Fruit fly (Drosophila melanogaster) whole organism, embryonic: ENCODE results near the gene CG7275.

Experiments used
- Atf3 ChIP-seq: fragments of 200-800 bp; sonication (Bioruptor generic); optimal IDR thresholded peaks from 3 replicates; lab custom pipeline; 2016; ENCODE audit warnings: missing biosample characterization, missing genetic modification characterization
- Awh ChIP-seq: fragments of 200-800 bp; sonication (Bioruptor generic); IDR thresholded peaks from 2 replicates; pipeline ENCODE4, ENCODE4 v1.3.6; 2022; ENCODE audit warnings: missing biosample characterization, missing genetic modification characterization
- CG10147 ChIP-seq: fragments of 200-800 bp; sonication (Bioruptor generic); optimal IDR thresholded peaks from 2 replicates; lab custom pipeline; 2019; ENCODE audit warnings: missing biosample characterization, mild to moderate bottlenecking, missing genetic modification characterization, moderate library complexity
- CG11504 ChIP-seq: fragments of 200-800 bp; sonication (Bioruptor generic); optimal IDR thresholded peaks from 3 replicates; lab custom pipeline; 2019; ENCODE audit warnings: missing biosample characterization, mild to moderate bottlenecking, missing genetic modification characterization, moderate library complexity
- CG11560 ChIP-seq: fragments of 200-800 bp; sonication (Bioruptor generic); IDR thresholded peaks from 3 replicates; pipeline ENCODE4 v1.3.6; 2022; ENCODE audit warnings: missing biosample characterization, missing genetic modification characterization
- CG2889 ChIP-seq: fragments of 200-800 bp; sonication (Bioruptor generic); IDR thresholded peaks from 3 replicates; pipeline ENCODE4 v1.3.6; 2022; ENCODE audit warnings: missing biosample characterization, missing genetic modification characterization
- CG31224 ChIP-seq: fragments of 200-800 bp; sonication (Bioruptor generic); IDR thresholded peaks from 2 replicates; pipeline ENCODE4 v1.3.6; 2022; ENCODE audit warnings: missing biosample characterization, missing genetic modification characterization
- CG32772 ChIP-seq: fragments of 200-800 bp; sonication (Bioruptor generic); IDR thresholded peaks from 2 replicates; pipeline ENCODE4 v1.3.6; 2022; ENCODE audit warnings: missing biosample characterization, missing genetic modification characterization
- CG7745 ChIP-seq: fragments of 200-800 bp; sonication (Bioruptor generic); optimal IDR thresholded peaks from 2 replicates; lab custom pipeline; 2018; ENCODE audit warnings: missing biosample characterization, mild to moderate bottlenecking, missing genetic modification characterization, moderate library complexity
- CG8089 ChIP-seq: fragments of 200-800 bp; sonication (Bioruptor generic); optimal IDR thresholded peaks from 3 replicates; lab custom pipeline; 2016; ENCODE audit warnings: missing biosample characterization, missing genetic modification characterization
- CG8359 ChIP-seq: fragments of 200-800 bp; sonication (Bioruptor generic); optimal IDR thresholded peaks from 2 replicates; lab custom pipeline; 2017; ENCODE audit warnings: missing biosample characterization, mild to moderate bottlenecking, missing genetic modification characterization, borderline replicate concordance
- CG9437 ChIP-seq: fragments of 200-800 bp; sonication (Bioruptor generic); optimal IDR thresholded peaks from 2 replicates; lab custom pipeline; 2018; ENCODE audit warnings: missing biosample characterization, mild to moderate bottlenecking, missing genetic modification characterization
- CrebB ChIP-seq: fragments of 200-800 bp; sonication (Bioruptor generic); optimal IDR thresholded peaks from 3 replicates; lab custom pipeline; 2018; ENCODE audit warnings: missing biosample characterization, mild to moderate bottlenecking, missing genetic modification characterization
- E2f2 ChIP-seq: fragments of 200-800 bp; sonication (Bioruptor generic); IDR thresholded peaks from 2 replicates; pipeline ENCODE4 v1.3.6; 2022; ENCODE audit warnings: missing biosample characterization, missing genetic modification characterization
- Elba2 ChIP-seq: fragments of 200-800 bp; sonication (Bioruptor generic); optimal IDR thresholded peaks from 3 replicates; lab custom pipeline; 2016; ENCODE audit warnings: missing biosample characterization, missing genetic modification characterization
- Ets65A ChIP-seq: fragments of 200-800 bp; sonication (Bioruptor generic); peaks from one replicate; lab custom pipeline; 2016; ENCODE audit warnings: missing biosample characterization, missing genetic modification characterization
- Fer3 ChIP-seq: fragments of 200-800 bp; sonication (Bioruptor generic); optimal IDR thresholded peaks from 2 replicates; lab custom pipeline; 2018; ENCODE audit warnings: missing biosample characterization, mild to moderate bottlenecking, missing genetic modification characterization, moderate library complexity
- Gug ChIP-seq: fragments of 200-800 bp; sonication (Bioruptor generic); IDR thresholded peaks from 4 replicates; pipeline ENCODE4 v1.3.6; 2022; ENCODE audit warnings: missing biosample characterization, missing genetic modification characterization
- H2.0 ChIP-seq: fragments of 200-800 bp; sonication (Bioruptor generic); IDR thresholded peaks from 2 replicates; pipeline ENCODE4 v1.3.6; 2022; ENCODE audit warnings: missing biosample characterization, missing genetic modification characterization
- HLHmδ ChIP-seq: fragments of 200-800 bp; sonication (Bioruptor generic); optimal IDR thresholded peaks from 2 replicates; lab custom pipeline; 2018; ENCODE audit warnings: missing biosample characterization, mild to moderate bottlenecking, missing genetic modification characterization, moderate library complexity
- Hr3 ChIP-seq: fragments of 200-800 bp; sonication (Bioruptor generic); optimal IDR thresholded peaks from 3 replicates; lab custom pipeline; 2016; ENCODE audit warnings: missing biosample characterization, missing genetic modification characterization
- Oli ChIP-seq: fragments of 200-800 bp; sonication (Bioruptor generic); optimal IDR thresholded peaks from 2 replicates; lab custom pipeline; 2018; ENCODE audit warnings: missing biosample characterization, mild to moderate bottlenecking, missing genetic modification characterization, moderate library complexity
- Opbp ChIP-seq: fragments of 200-800 bp; sonication (Bioruptor generic); IDR thresholded peaks from 3 replicates; pipeline ENCODE4 v1.3.6; 2022; ENCODE audit warnings: missing biosample characterization, missing genetic modification characterization; ENCODE audit not compliant: partially characterized antibody
- Six4 ChIP-seq: fragments of 200-800 bp; sonication (Bioruptor generic); optimal IDR thresholded peaks from 2 replicates; lab custom pipeline; 2016; ENCODE audit warnings: missing biosample characterization, missing genetic modification characterization
- Sry-β ChIP-seq: fragments of 200-800 bp; sonication (Bioruptor generic); optimal IDR thresholded peaks from 2 replicates; lab custom pipeline; 2018; ENCODE audit warnings: missing biosample characterization, mild to moderate bottlenecking, missing genetic modification characterization, moderate library complexity
- bcd ChIP-seq: fragments of 200-800 bp; sonication (Bioruptor generic); optimal IDR thresholded peaks from 2 replicates; lab custom pipeline; 2017; ENCODE audit warnings: missing biosample characterization, mild to moderate bottlenecking, missing genetic modification characterization
- btn ChIP-seq: fragments of 200-800 bp; sonication (Bioruptor generic); optimal IDR thresholded peaks from 2 replicates; lab custom pipeline; 2016; ENCODE audit warnings: missing biosample characterization, missing genetic modification characterization
- cato ChIP-seq: fragments of 200-800 bp; sonication (Bioruptor generic); optimal IDR thresholded peaks from 2 replicates; lab custom pipeline; 2016; ENCODE audit warnings: missing biosample characterization, missing genetic modification characterization, borderline replicate concordance
- ci ChIP-seq: fragments of 200-800 bp; sonication (Bioruptor generic); IDR thresholded peaks from 3 replicates; pipeline ENCODE4 v1.3.6; 2022; ENCODE audit warnings: missing biosample characterization, missing genetic modification characterization
- fd3F ChIP-seq: fragments of 200-800 bp; sonication (Bioruptor generic); optimal IDR thresholded peaks from 2 replicates; lab custom pipeline; 2018; ENCODE audit warnings: missing biosample characterization, mild to moderate bottlenecking, missing genetic modification characterization, moderate library complexity
- gfzf ChIP-seq: fragments of 200-800 bp; sonication (Bioruptor generic); optimal IDR thresholded peaks from 2 replicates; lab custom pipeline; 2016; ENCODE audit warnings: missing biosample characterization, mild to moderate bottlenecking, missing genetic modification characterization, moderate library complexity
- hb ChIP-seq: fragments of 200-800 bp; sonication (Bioruptor generic); IDR thresholded peaks from 3 replicates; pipeline ENCODE4 v1.3.6; 2022; ENCODE audit warnings: missing biosample characterization, missing genetic modification characterization; ENCODE audit not compliant: partially characterized antibody
- hkb ChIP-seq, 2 experiments: fragments of 200-800 bp in 1 of 2; fragments of >200 bp in 1 of 2; sonication (Bioruptor generic) in 1 of 2; IDR thresholded peaks in 1 of 2; optimal IDR thresholded peaks in 1 of 2; 2 replicates each; pipeline versions ENCODE4 v1.3.6 to Lab custom; 2017 to 2022; ENCODE audit warnings: missing biosample characterization in 1 of 2, missing genetic modification characterization in 1 of 2
- insv ChIP-seq, 2 experiments: fragments of 200-800 bp; sonication (Bioruptor generic); optimal IDR thresholded peaks; 3 replicates each; lab custom pipeline; 2016 to 2018; ENCODE audit warnings: missing biosample characterization in 2 of 2, missing genetic modification characterization in 2 of 2
- inv ChIP-seq: fragments of 200-800 bp; sonication (Bioruptor generic); IDR thresholded peaks from 2 replicates; pipeline ENCODE4 v1.3.6; 2022; ENCODE audit warnings: missing biosample characterization, missing genetic modification characterization; ENCODE audit not compliant: partially characterized antibody
- luna ChIP-seq: fragments of 200-800 bp; sonication (Bioruptor generic); optimal IDR thresholded peaks from 2 replicates; lab custom pipeline; 2016; ENCODE audit warnings: missing biosample characterization, missing genetic modification characterization
- nom ChIP-seq: fragments of 200-800 bp; sonication (Bioruptor generic); optimal IDR thresholded peaks from 2 replicates; lab custom pipeline; 2017; ENCODE audit warnings: missing biosample characterization, missing genetic modification characterization, mild to moderate bottlenecking, moderate library complexity, missing genetic modification reagents
- onecut ChIP-seq: fragments of 200-800 bp; sonication (Bioruptor generic); IDR thresholded peaks from 2 replicates; pipeline ENCODE4 v1.3.6; 2022; ENCODE audit warnings: missing biosample characterization, missing genetic modification characterization
- pfk ChIP-seq: fragments of 200-800 bp; sonication (Bioruptor generic); optimal IDR thresholded peaks from 2 replicates; lab custom pipeline; 2018; ENCODE audit warnings: missing biosample characterization, mild to moderate bottlenecking, missing genetic modification characterization, moderate library complexity
- pum ChIP-seq: fragments of 200-800 bp; sonication (Bioruptor generic); optimal IDR thresholded peaks from 2 replicates; lab custom pipeline; 2016; ENCODE audit warnings: missing biosample characterization, missing genetic modification characterization
- sc ChIP-seq, 3 experiments: fragments of >200 bp in 2 of 3; fragments of 200-800 bp in 1 of 3; sonication (Bioruptor generic) in 1 of 3; optimal IDR thresholded peaks; 2 replicates in 2 of 3; 3 replicates in 1 of 3; lab custom pipeline; 2017; ENCODE audit warnings: mild to moderate bottlenecking in 1 of 3, missing biosample characterization in 1 of 3, missing genetic modification characterization in 1 of 3, missing genetic modification reagents in 1 of 3
- sens ChIP-seq: fragments of 200-800 bp; sonication (Bioruptor generic); peaks from one replicate; lab custom pipeline; 2016; ENCODE audit warnings: missing biosample characterization, missing genetic modification characterization
- sima ChIP-seq: fragments of 200-800 bp; sonication (Bioruptor generic); optimal IDR thresholded peaks from 2 replicates; lab custom pipeline; 2016; ENCODE audit warnings: missing biosample characterization, missing genetic modification characterization
- slbo ChIP-seq: fragments of 200-800 bp; sonication (Bioruptor generic); IDR thresholded peaks from 2 replicates; pipeline ENCODE4 v1.3.6; 2022; ENCODE audit warnings: missing biosample characterization, missing genetic modification characterization
- so ChIP-seq: fragments of 200-800 bp; sonication (Bioruptor generic); IDR thresholded peaks from 3 replicates; pipeline ENCODE4 v1.3.6; 2022; ENCODE audit warnings: missing biosample characterization, missing genetic modification characterization
- sob ChIP-seq: fragments of 200-800 bp; sonication (Bioruptor generic); IDR thresholded peaks from 2 replicates; pipeline ENCODE4 v1.3.6; 2022; ENCODE audit warnings: missing biosample characterization, missing genetic modification characterization
- tll ChIP-seq, 2 experiments: fragments of 200-800 bp in 1 of 2; fragments of >200 bp in 1 of 2; sonication (Bioruptor generic) in 1 of 2; optimal IDR thresholded peaks; 2 replicates each; lab custom pipeline; 2017 to 2019; ENCODE audit warnings: missing biosample characterization in 2 of 2, missing genetic modification characterization in 2 of 2, mild to moderate bottlenecking in 1 of 2, moderate library complexity in 1 of 2
- yki ChIP-seq: fragments of >200 bp; optimal IDR thresholded peaks from 3 replicates; lab custom pipeline; 2018

CG7275 gene

DNA sequence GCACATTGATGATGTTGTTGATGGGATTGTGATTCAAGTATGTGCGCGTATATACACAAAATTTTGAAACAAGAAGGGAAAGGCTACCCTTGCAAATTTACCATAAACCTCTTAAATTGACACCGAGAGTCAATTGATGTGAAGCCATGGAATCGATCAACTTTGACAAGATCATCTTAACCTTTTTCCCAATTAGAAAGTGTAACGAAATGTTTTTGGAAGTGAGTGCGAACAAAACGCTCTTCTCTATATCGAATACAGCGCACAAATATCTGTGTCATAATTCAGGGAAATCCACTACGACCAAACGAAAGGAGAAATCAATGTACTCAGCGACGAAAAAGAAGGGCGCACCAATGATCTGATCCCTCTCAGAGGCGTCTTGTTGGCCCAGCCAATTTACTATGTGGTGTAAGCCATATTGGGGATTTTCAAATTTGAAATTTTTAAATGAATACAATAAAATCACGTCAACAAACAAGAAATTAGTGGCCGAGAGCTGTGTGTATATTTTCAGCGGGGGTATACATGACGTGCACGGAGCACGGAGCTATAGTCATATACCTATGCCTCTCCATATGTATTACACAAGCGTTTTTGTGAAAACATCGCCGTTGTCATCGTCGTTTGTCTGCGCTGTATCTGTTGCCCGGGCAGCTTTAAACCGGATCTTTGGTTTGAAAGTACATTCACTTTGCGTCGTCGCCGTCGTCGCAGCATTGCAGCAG, 34.8 kb downstream of the CG7275 start (continued):
- TF ChIP-seq inv (GFP tag; lab: Robert Waterston, UW) (no peak), cato (GFP tag; lab: Kevin White, UChicago) (no peak), hb (no peak), Opbp (GFP tag; lab: Robert Waterston, UW) (no peak), Awh (peak; percentile 12; the same call in 1 of the 2 replicates), hkb (optimal IDR thresholded peaks at IDR 0.05; lab: Kevin White, UChicago) (no peak), hkb (GFP tag; IDR thresholded peaks at IDR 0.05; lab: Robert Waterston, UW) (peak; percentile 27; the same call in 1 of the 2 replicates), Atf3 (no peak), tll (GFP tag; optimal IDR thresholded peaks at IDR 0.05; lab: Kevin White, UChicago) (no peak), CG32772 (0 out of 2 replicates have a peak, but pooled peaks have one; percentile 4), Hr3 (GFP tag; lab: Kevin White, UChicago) (no peak), pfk (no peak), so (GFP tag; lab: Robert Waterston, UW) (peak; percentile 71; the same call in 2 of the 3 replicates), sens (GFP tag; lab: Kevin White, UChicago) (peak; percentile 84), Six4 (GFP tag; lab: Kevin White, UChicago) (peak; percentile 23), CG7745 (tag; lab: Kevin White, UChicago) (no peak), CG10147 (GFP tag; lab: Kevin White, UChicago) (no peak), yki (lab: Kevin White, UChicago) (no peak), fd3F (no peak), Fer3 (no peak), insv (GFP tag; optimal IDR thresholded peaks at IDR 0.05; lab: Kevin White, UChicago) (no peak), slbo (GFP tag; lab: Robert Waterston, UW) (0 out of 2 replicates have a peak, but pooled peaks have one; percentile 5), Ets65A (GFP tag; lab: Kevin White, UChicago) (peak; percentile 85), Gug (GFP tag; lab: Robert Waterston, UW) (0 out of 4 replicates have a peak, but pooled peaks have one; percentile 25), E2f2 (GFP tag; lab: Robert Waterston, UW) (no peak), CG2889 (no peak), btn (peak; percentile 37), gfzf (GFP tag; lab: Kevin White, UChicago) (no peak), sima (GFP tag; lab: Kevin White, UChicago) (no peak), CrebB (tag; lab: Kevin White, UChicago) (no peak), sob (no peak; the same call in 1 of the 2 replicates), HLHmδ (GFP tag; lab: Kevin White, UChicago) (no peak), luna (no peak), CG8089 (GFP tag; lab: Kevin White, UChicago) (peak; percentile 10), Oli (tag; lab: Kevin White, UChicago) (peak; percentile 26), CG9437 (GFP tag; lab: Kevin White, UChicago) (no peak), nom (GFP tag; lab: Kevin White, UChicago) (peak; percentile 35), H2.0 (GFP tag; lab: Robert Waterston, UW) (peak; percentile 46; the same call in 1 of the 2 replicates), sc (optimal IDR thresholded peaks at IDR 0.05; lab: Kevin White, UChicago) (no peak), sc (GFP tag; optimal IDR thresholded peaks at IDR 0.05; lab: Kevin White, UChicago) (no peak), CG31224 (no peak), Sry-β (GFP tag; lab: Kevin White, UChicago) (no peak), Elba2 (no peak), CG8359 (GFP tag; lab: Kevin White, UChicago) (no peak), CG11504 (tag; lab: Kevin White, UChicago) (peak; percentile 59), CG11560 (tag; lab: Robert Waterston, UW) (no peak), bcd (GFP tag; lab: Kevin White, UChicago) (peak; percentile 28), pum (peak; percentile 19), onecut (GFP tag; lab: Robert Waterston, UW) (no peak), ci (no peak)
